Fruit fly (Drosophila melanogaster): ENCODE results near the gene CG18284.
A peak's percentile ranks its signal among the peaks of the same experiment; 100 is the strongest.

CG18284 gene

dm6 chr2L:10676933-10677714 lies 33.4 kb downstream of the CG18284 start, which contains the start of gene CG17104 (continued):
- no peak for TF ChIP-seq CG14860 (GFP tag; IDR thresholded peaks at IDR 0.05; ENCODE audit: partially characterized antibody)
- no peak for TF ChIP-seq HmgZ (tag; optimal IDR thresholded peaks at IDR 0.05)
- TF ChIP-seq ato (GFP tag; IDR thresholded peaks at IDR 0.05; ENCODE audit: partially characterized antibody) = no peak
- no peak for TF ChIP-seq CG9437 (GFP tag; optimal IDR thresholded peaks at IDR 0.05)
- TF ChIP-seq CG10431 (GFP tag; optimal IDR thresholded peaks at IDR 0.05) = no peak
- TF ChIP-seq CG15514 (GFP tag; optimal IDR thresholded peaks at IDR 0.05) = peak; percentile 60
- no peak for TF ChIP-seq pfk (GFP tag; optimal IDR thresholded peaks at IDR 0.05)
- TF ChIP-seq CG7963 (GFP tag; IDR thresholded peaks at IDR 0.05; ENCODE audit: partially characterized antibody) = no peak
- TF ChIP-seq Meics (GFP tag; optimal IDR thresholded peaks at IDR 0.05) = peak; percentile 36
- TF ChIP-seq ind (GFP tag; optimal IDR thresholded peaks at IDR 0.05) = peak; percentile 1
- no peak for TF ChIP-seq ap (GFP tag; IDR thresholded peaks at IDR 0.05)
- no peak for TF ChIP-seq Doc2 (GFP tag; IDR thresholded peaks at IDR 0.05)
- no peak for TF ChIP-seq nerfin-2 (GFP tag; IDR thresholded peaks at IDR 0.05; ENCODE audit: partially characterized antibody)
- no peak for TF ChIP-seq Ets65A (GFP tag)
- TF ChIP-seq CG12071 (GFP tag; optimal IDR thresholded peaks at IDR 0.05) = no peak
- TF ChIP-seq bowl (GFP tag; IDR thresholded peaks at IDR 0.05) = no peak
- no peak for TF ChIP-seq MBD-R2 (GFP tag; IDR thresholded peaks at IDR 0.05)
- no peak for TF ChIP-seq Dad (GFP tag; optimal IDR thresholded peaks at IDR 0.05)
- TF ChIP-seq H15 (GFP tag; IDR thresholded peaks at IDR 0.05) = no peak
- TF ChIP-seq Chrac-16 (GFP tag; optimal IDR thresholded peaks at IDR 0.05) = no peak
- peak; percentile 15; the same call in 1 of the 2 replicates for TF ChIP-seq NFAT (GFP tag; IDR thresholded peaks at IDR 0.05)
- 0 out of 2 replicates have a peak, but pooled peaks have one; percentile 8 for TF ChIP-seq CG14014 (GFP tag; IDR thresholded peaks at IDR 0.05)
- peak; percentile 14 for TF ChIP-seq CG13296 (GFP tag; optimal IDR thresholded peaks at IDR 0.05)
- no peak for TF ChIP-seq cato (GFP tag; optimal IDR thresholded peaks at IDR 0.05; ENCODE audit: borderline replicate concordance)
- no peak for TF ChIP-seq TFAM (GFP tag; optimal IDR thresholded peaks at IDR 0.05)
- TF ChIP-seq CG17385 (GFP tag; optimal IDR thresholded peaks at IDR 0.05) = peak; percentile 34
- TF ChIP-seq CG15269 (tag; optimal IDR thresholded peaks at IDR 0.05) = peak; percentile 65
- TF ChIP-seq CG2129 (GFP tag; IDR thresholded peaks at IDR 0.05; ENCODE audit: partially characterized antibody) = no peak
- no peak for TF ChIP-seq CG18476 (GFP tag; optimal IDR thresholded peaks at IDR 0.05)
- TF ChIP-seq ftz-f1 (GFP tag; optimal IDR thresholded peaks at IDR 0.05) = no peak
- no peak for TF ChIP-seq mirr (GFP tag; optimal IDR thresholded peaks at IDR 0.05)
- no peak for TF ChIP-seq pita (GFP tag; optimal IDR thresholded peaks at IDR 0.05)
- no peak for TF ChIP-seq CG11696 (GFP tag; IDR thresholded peaks at IDR 0.05)
- no peak; the same call in 1 of the 2 replicates for TF ChIP-seq slbo (GFP tag; IDR thresholded peaks at IDR 0.05)
- TF ChIP-seq Dek (tag; optimal IDR thresholded peaks at IDR 0.05) = no peak
- TF ChIP-seq HLH4C (GFP tag; IDR thresholded peaks at IDR 0.05; ENCODE audit: partially characterized antibody) = no peak
- no peak for TF ChIP-seq danr (GFP tag; IDR thresholded peaks at IDR 0.05)
- no peak for TF ChIP-seq mld (GFP tag; IDR thresholded peaks at IDR 0.05; ENCODE audit: partially characterized antibody)
- TF ChIP-seq kni (GFP tag; optimal IDR thresholded peaks at IDR 0.05) = no peak
- no peak for TF ChIP-seq Sin3A (optimal IDR thresholded peaks at IDR 0.05)
- TF ChIP-seq CG7556 (GFP tag; optimal IDR thresholded peaks at IDR 0.05) = peak; percentile 32
- TF ChIP-seq dan (GFP tag; IDR thresholded peaks at IDR 0.05) = no peak
- TF ChIP-seq dmrt99B (tag; optimal IDR thresholded peaks at IDR 0.05) = peak; percentile 61
- TF ChIP-seq CG11695 (GFP tag; IDR thresholded peaks at IDR 0.05) = no peak
- no peak for TF ChIP-seq CG13894 (tag; optimal IDR thresholded peaks at IDR 0.05)
- TF ChIP-seq CG10462 (GFP tag; optimal IDR thresholded peaks at IDR 0.05) = no peak
- TF ChIP-seq vvl (GFP tag; IDR thresholded peaks at IDR 0.05) = no peak
- peak; percentile 5 for TF ChIP-seq Hsf (GFP tag; optimal IDR thresholded peaks at IDR 0.05)
- TF ChIP-seq unpg (GFP tag; optimal IDR thresholded peaks at IDR 0.05) = peak; percentile 48
- TF ChIP-seq zf30C (GFP tag; optimal IDR thresholded peaks at IDR 0.05) = no peak
